Worm (Caenorhabditis elegans) whole organism, young adult: ENCODE measurements around the gene cdc-48.1.

Experiments
- T26A5.8 ChIP-seq: sonication (generic microtip); optimal IDR thresholded peaks from 2 replicates; lab custom pipeline; 2016; ENCODE audit warnings: missing genetic modification characterization, missing compliant biosample characterization
- Y67H2A.10 ChIP-seq: fragments of 200-800 bp; sonication (Bioruptor generic); conservative IDR thresholded peaks from 2 replicates; pipeline ENCODE4 v1.3.6; 2022; ENCODE audit warnings: missing genetic modification reagents, missing genetic modification characterization, missing compliant biosample characterization
- dpl-1 ChIP-seq: fragments of 150-350 bp; optimal IDR thresholded peaks from 2 replicates; lab custom pipeline; 2014; ENCODE audit warnings: missing biosample characterization, missing genetic modification reagents, missing genetic modification characterization
- efl-1 ChIP-seq: fragments of 150-350 bp; optimal IDR thresholded peaks from 2 replicates; lab custom pipeline; 2014; ENCODE audit warnings: missing biosample characterization, missing genetic modification reagents, missing genetic modification characterization
- let-607 ChIP-seq, 2 experiments: fragments of 200-800 bp in 1 of 2; sonication (Bioruptor generic) in 1 of 2; sonication (generic microtip) in 1 of 2; optimal IDR thresholded peaks; 2 replicates each; lab custom pipeline; 2016 to 2018; ENCODE audit warnings: mild to moderate bottlenecking in 2 of 2, missing compliant biosample characterization in 2 of 2, missing genetic modification characterization in 2 of 2, moderate library complexity in 2 of 2, missing genotype in 1 of 2
- lin-26 ChIP-seq: fragments of 200-800 bp; sonication (Bioruptor generic); IDR thresholded peaks from 2 replicates; pipeline ENCODE4 v1.3.6; 2022; ENCODE audit warnings: missing genetic modification reagents, missing genetic modification characterization, missing compliant biosample characterization
- lin-40 ChIP-seq: sonication (generic microtip); optimal IDR thresholded peaks from 2 replicates; lab custom pipeline; 2016; ENCODE audit warnings: missing genetic modification characterization, mild to moderate bottlenecking, missing compliant biosample characterization, missing genotype, missing genetic modification reagents
- nfyb-1 ChIP-seq: fragments of 200-800 bp; sonication (Bioruptor generic); IDR thresholded peaks from 2 replicates; pipeline ENCODE4 v1.3.6; 2022; ENCODE audit warnings: missing genetic modification reagents, missing genetic modification characterization, missing compliant biosample characterization
- nhr-27 ChIP-seq: fragments of 200-800 bp; sonication (Bioruptor generic); optimal IDR thresholded peaks from 2 replicates; lab custom pipeline; 2018; ENCODE audit warnings: mild to moderate bottlenecking, missing genetic modification characterization, moderate library complexity, missing compliant biosample characterization
- nhr-80 ChIP-seq: sonication (generic microtip); optimal IDR thresholded peaks from 2 replicates; lab custom pipeline; 2016; ENCODE audit warnings: missing genetic modification characterization, missing compliant biosample characterization
- snpc-4 ChIP-seq, 5 experiments: fragments of 150-350 bp in 1 of 5; sonication (generic microtip) in 4 of 5; optimal IDR thresholded peaks; 2 replicates each; lab custom pipeline; 2014 to 2018; ENCODE audit warnings: missing genetic modification characterization in 5 of 5, missing biosample characterization in 3 of 5, antibody characterized with exemption in 2 of 5, mild to moderate bottlenecking in 2 of 5, missing compliant biosample characterization in 2 of 5, missing genotype in 2 of 5, moderate library complexity in 2 of 5, missing genetic modification reagents in 1 of 5
- tlf-1 ChIP-seq: fragments of 200-800 bp; sonication (Bioruptor generic); optimal IDR thresholded peaks from 2 replicates; lab custom pipeline; 2018; ENCODE audit warnings: mild to moderate bottlenecking, missing genetic modification characterization, missing compliant biosample characterization
- ztf-22 ChIP-seq: fragments of 200-800 bp; sonication (Bioruptor generic); optimal IDR thresholded peaks from 2 replicates; lab custom pipeline; 2018; ENCODE audit warnings: mild to moderate bottlenecking, missing genetic modification characterization, moderate library complexity, missing compliant biosample characterization
- ztf-26 ChIP-seq: sonication (generic microtip); optimal IDR thresholded peaks from 2 replicates; lab custom pipeline; 2017; ENCODE audit warnings: missing genetic modification characterization, missing compliant biosample characterization

DNA sequence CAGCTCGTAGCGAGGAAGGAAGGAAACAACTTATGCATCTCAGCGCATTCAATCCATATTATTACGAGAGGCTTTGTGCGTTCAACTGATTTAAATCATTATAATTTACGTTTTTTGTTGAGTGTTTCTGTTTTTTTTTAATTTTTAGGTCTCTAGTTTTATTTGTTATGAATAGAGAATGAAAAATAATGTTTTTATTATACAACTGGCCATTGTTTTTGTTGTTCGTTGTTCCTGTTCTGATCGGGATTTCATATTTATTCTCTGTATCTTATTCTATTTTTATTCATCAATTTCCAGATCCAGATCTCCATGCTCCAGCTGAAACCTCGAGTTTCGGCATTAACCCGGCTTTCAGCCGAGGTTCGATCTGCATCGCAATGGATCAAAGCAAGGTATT lies 19.1 kb upstream of the cdc-48.1 start, which contains the start of gene mrps-22:
- TF ChIP-seq nfyb-1 (GFP tag; lab: Robert Waterston, UW) (no peak), let-607 (tag; optimal IDR thresholded peaks at IDR 0.05; lab: Kevin White, UChicago) (no peak), ztf-22 (GFP tag; lab: Kevin White, UChicago) (no peak), tlf-1 (GFP tag; lab: Kevin White, UChicago) (no peak), dpl-1 (GFP tag; lab: Kevin White, UChicago) (no peak), efl-1 (GFP tag; lab: Kevin White, UChicago) (no peak), T26A5.8 (tag; lab: Kevin White, UChicago) (no peak), snpc-4 (GFP tag; optimal IDR thresholded peaks at IDR 0.05; lab: Kevin White, UChicago) (no peak), snpc-4 (tag; optimal IDR thresholded peaks at IDR 0.05; lab: Kevin White, UChicago) (no peak), nhr-27 (tag; lab: Kevin White, UChicago) (no peak), lin-40 (tag; lab: Kevin White, UChicago) (no peak), ztf-26 (no peak), lin-26 (GFP tag; lab: Robert Waterston, UW) (no peak), Y67H2A.10 (GFP tag; lab: Robert Waterston, UW) (no peak), nhr-80 (tag; lab: Kevin White, UChicago) (no peak)
